Worm (Caenorhabditis elegans) whole organism, L4/young adult: ENCODE results near the gene Y22D7AL.7.

Experiments used
- W03F9.2 ChIP-seq: fragments of 150-350 bp; optimal IDR thresholded peaks from 2 replicates; lab custom pipeline; 2014; ENCODE audit warnings: missing biosample characterization, missing genetic modification characterization
- dao-5 ChIP-seq: sonication (generic microtip); optimal IDR thresholded peaks from 2 replicates; lab custom pipeline; 2016; ENCODE audit warnings: missing genotype, missing genetic modification characterization, moderate library complexity, missing compliant biosample characterization
- him-1 ChIP-seq: sonication (generic microtip); optimal IDR thresholded peaks from 2 replicates; lab custom pipeline; 2016; ENCODE audit warnings: missing genotype, missing genetic modification reagents, missing genetic modification characterization, missing compliant biosample characterization

The Y22D7AL.7 gene

DNA sequence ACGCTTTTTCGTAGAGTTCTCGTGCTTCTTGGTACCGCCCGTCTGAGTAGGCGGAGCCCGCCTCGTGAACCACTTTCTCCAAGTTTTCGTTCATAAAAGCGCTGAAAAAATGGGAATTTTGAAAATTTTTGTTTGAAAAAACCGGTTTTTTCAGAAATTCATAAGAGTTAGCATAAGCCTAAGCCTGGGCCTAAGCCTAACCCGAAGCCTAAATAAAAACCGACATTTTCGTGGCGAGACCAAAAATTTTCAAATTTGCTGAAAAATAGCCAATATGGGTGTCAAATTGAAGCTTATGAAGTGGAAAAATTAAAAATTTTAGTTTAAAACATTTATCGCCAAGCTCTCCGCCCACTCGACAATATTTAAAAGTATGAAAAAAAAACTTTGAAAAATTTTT is 37.4 kb downstream of the Y22D7AL.7 start, which contains the start of gene Y22D7AL.9:
Gene Y22D7AL.9, minus strand, starts transcription at position 101 of the 400 bp plus-strand sequence.
- no peak for TF ChIP-seq W03F9.2 (tag; lab: Kevin White, UChicago)
- TF ChIP-seq him-1 = no peak
- no peak for TF ChIP-seq dao-5 (tag; lab: Kevin White, UChicago)

DNA sequence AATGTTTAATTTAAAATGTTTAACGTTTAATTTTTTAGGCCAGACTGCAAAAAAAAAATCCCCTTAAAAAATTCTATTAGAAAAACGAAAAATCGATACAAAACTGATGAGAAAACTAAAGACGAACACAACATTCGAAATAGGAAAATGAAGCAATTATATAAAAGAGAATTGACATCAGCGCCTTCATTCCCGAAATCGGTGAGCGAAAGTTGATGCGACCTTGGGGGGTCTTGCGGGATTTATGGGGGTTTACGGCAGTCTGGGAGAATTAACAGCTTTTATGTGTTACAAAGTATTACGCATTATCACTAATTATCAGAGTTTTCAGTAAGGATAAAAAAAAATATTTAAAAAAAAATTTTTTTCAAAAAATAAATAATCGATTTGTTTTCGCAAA is 37.9 kb downstream of the Y22D7AL.7 start:
- TF ChIP-seq W03F9.2 (tag; lab: Kevin White, UChicago) (no peak), him-1 (no peak), dao-5 (tag; lab: Kevin White, UChicago) (no peak)

ce11 chrIII:1616245-1617026 is 39.9 kb downstream of the Y22D7AL.7 start:
- TF ChIP-seq dao-5 (tag; lab: Kevin White, UChicago) = peak; percentile 33
- TF ChIP-seq W03F9.2 (tag; lab: Kevin White, UChicago) = no peak

- TF ChIP-seq W03F9.2 (tag; lab: Kevin White, UChicago) = no peak
- TF ChIP-seq dao-5 (tag; lab: Kevin White, UChicago) = no peak
- TF ChIP-seq him-1 = no peak
These were observed 41.8 kb downstream of the Y22D7AL.7 start for ce11 chrIII:1618312-1618711.

ce11 chrIII:1618915-1619314 is 42.4 kb downstream of the Y22D7AL.7 start, which contains the start of gene Y22D7AL.10:
Gene Y22D7AL.10 (minus strand): TSS chrIII:1618929.
- TF ChIP-seq dao-5 (tag; lab: Kevin White, UChicago) (peak; percentile 67), him-1 (peak; percentile 94), W03F9.2 (tag; lab: Kevin White, UChicago) (peak; percentile 93)

DNA sequence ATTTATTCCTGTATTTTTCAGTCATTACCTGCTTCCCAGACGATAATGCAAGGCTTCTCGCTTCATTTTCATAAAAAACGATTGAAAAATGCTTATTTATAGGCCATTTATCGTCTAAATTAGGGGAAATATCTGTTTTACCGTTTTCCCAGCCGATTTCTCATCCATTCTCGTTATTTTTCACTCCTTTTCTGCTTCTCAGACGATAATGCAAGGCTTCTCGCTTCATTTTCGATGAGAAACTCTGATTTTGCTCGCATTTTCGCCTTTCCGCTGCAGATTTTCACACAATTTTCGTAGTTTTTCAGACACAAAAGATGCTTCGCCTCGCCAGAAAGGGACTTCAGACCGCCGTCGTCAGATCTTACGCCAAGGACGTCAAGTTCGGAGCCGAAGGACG is 42.9 kb downstream of the Y22D7AL.7 start, which contains the start of gene hsp-60:
Gene hsp-60, plus strand, starts transcription at position 301 of the 400 bp plus-strand sequence.
- TF ChIP-seq dao-5 (tag; lab: Kevin White, UChicago) = no peak
- no peak for TF ChIP-seq W03F9.2 (tag; lab: Kevin White, UChicago)
- TF ChIP-seq him-1 = no peak

- no peak for TF ChIP-seq W03F9.2 (tag; lab: Kevin White, UChicago)
- no peak for TF ChIP-seq dao-5 (tag; lab: Kevin White, UChicago)
- TF ChIP-seq him-1 = no peak
These were observed 43.3 kb downstream of the Y22D7AL.7 start for ce11 chrIII:1619890-1620289.

ce11 chrIII:1621330-1621729 is 44.8 kb downstream of the Y22D7AL.7 start:
- TF ChIP-seq W03F9.2 (tag; lab: Kevin White, UChicago) (no peak), dao-5 (tag; lab: Kevin White, UChicago) (no peak), him-1 (no peak)

DNA sequence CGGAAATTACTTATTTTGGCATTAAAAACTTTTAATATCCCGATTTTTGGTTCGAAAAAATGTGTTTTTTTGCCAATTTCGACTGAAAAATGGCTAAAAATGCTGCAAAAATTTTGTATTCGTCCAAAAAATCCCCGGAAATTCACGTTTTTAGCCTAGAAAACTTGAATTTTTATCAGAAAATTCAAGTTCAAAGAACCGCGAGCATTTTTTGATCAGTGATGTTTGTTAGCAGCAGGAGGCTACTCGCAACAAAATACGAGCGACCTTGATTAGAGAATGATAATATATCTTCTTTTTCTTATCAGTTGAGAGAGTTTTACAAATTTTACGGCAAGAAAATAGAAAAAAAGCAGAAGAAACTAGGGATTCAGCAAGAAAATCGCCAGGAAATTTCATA is 45.8 kb downstream of the Y22D7AL.7 start:
- TF ChIP-seq him-1 = no peak
- no peak for TF ChIP-seq dao-5 (tag; lab: Kevin White, UChicago)
- no peak for TF ChIP-seq W03F9.2 (tag; lab: Kevin White, UChicago)

- no peak for TF ChIP-seq dao-5 (tag; lab: Kevin White, UChicago)
- TF ChIP-seq him-1 = no peak
- TF ChIP-seq W03F9.2 (tag; lab: Kevin White, UChicago) = no peak
These were observed 49.2 kb downstream of the Y22D7AL.7 start for ce11 chrIII:1625660-1626275.

ce11 chrIII:1626524-1626923 is 50.0 kb downstream of the Y22D7AL.7 start, which contains the start of gene Y22D7AL.4:
Gene Y22D7AL.4 (plus strand): TSS chrIII:1626632.
- TF ChIP-seq W03F9.2 (tag; lab: Kevin White, UChicago) (no peak), dao-5 (tag; lab: Kevin White, UChicago) (no peak), him-1 (no peak)
